Worm (Caenorhabditis elegans): ENCODE measurements around the gene ecps-2.
A peak's percentile ranks its signal among the peaks of the same experiment; 100 is the strongest.

ecps-2 gene

DNA sequence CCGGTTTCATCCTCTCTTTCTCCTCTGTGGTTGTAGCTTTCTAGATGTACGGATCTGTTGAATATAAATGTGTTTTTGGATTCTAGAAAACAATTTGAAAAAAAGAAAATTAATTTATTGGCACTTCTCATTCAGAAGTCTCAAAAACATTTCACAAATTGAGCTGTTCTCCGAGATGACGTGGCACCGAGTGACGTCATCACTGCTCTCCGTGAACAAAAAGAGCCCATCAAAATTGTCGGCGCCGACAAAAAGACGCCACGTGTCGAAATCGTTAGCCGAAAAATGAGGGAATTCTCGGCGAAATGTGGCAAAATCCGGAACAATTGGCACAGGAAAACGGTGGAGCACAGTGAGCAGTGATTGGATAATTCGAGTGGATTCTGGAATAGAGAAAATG lies 21.2 kb upstream of the ecps-2 start:
- TF ChIP-seq ceh-82 (tag; optimal IDR thresholded peaks at IDR 0.05) (no peak), elt-3 (tag; optimal IDR thresholded peaks at IDR 0.05) (no peak), elt-1 (tag; optimal IDR thresholded peaks at IDR 0.05) (no peak), mdl-1 (tag; optimal IDR thresholded peaks at IDR 0.05) (no peak), nhr-76 (tag; optimal IDR thresholded peaks at IDR 0.05) (no peak), unc-62 (GFP tag; optimal IDR thresholded peaks at IDR 0.05) (no peak), egl-27 (tag; optimal IDR thresholded peaks at IDR 0.05) (no peak), nhr-67 (tag; optimal IDR thresholded peaks at IDR 0.05) (no peak), daf-12 (tag; optimal IDR thresholded peaks at IDR 0.05) (no peak), nhr-43 (tag; optimal IDR thresholded peaks at IDR 0.05; ENCODE audit: poor library complexity, severe bottlenecking) (no peak)

DNA sequence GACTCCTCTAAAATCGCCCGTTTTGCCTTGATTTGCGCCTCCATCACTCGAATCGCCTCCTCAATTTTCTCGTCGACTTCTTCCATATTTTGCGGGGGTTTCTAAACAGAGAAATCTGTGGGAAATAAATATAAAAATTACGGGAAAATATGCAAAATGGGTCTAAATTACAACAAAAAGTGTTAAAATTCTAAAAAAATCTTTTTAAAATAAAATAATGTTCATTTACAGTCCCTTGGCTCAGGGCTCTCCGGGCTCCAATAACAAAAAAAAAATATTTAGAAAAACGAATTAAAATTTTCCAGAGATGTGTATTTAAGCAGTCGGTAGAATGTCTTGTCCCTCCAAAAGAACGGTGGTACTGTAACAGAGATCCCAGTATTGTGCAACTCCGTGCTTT lies 19.0 kb upstream of the ecps-2 start, which contains the start of gene M03C11.6:
Gene M03C11.6, minus strand, starts transcription at position 101 of the 400 bp plus-strand sequence.
- TF ChIP-seq ceh-28 (tag; optimal IDR thresholded peaks at IDR 0.05) (no peak), fkh-2 (tag; optimal IDR thresholded peaks at IDR 0.05) (no peak), skn-1 (tag; optimal IDR thresholded peaks at IDR 0.05) (no peak), nfya-1 (tag; optimal IDR thresholded peaks at IDR 0.05; ENCODE audit: insufficient read depth) (no peak), unc-39 (tag; optimal IDR thresholded peaks at IDR 0.05) (no peak), daf-12 (tag; optimal IDR thresholded peaks at IDR 0.05) (no peak), nhr-43 (tag; optimal IDR thresholded peaks at IDR 0.05; ENCODE audit: poor library complexity, severe bottlenecking) (no peak), lin-15B (tag; optimal IDR thresholded peaks at IDR 0.05) (no peak), nhr-23 (tag; optimal IDR thresholded peaks at IDR 0.05) (no peak), fkh-10 (GFP tag; optimal IDR thresholded peaks at IDR 0.05) (no peak), ceh-82 (tag; optimal IDR thresholded peaks at IDR 0.05) (no peak), nhr-77 (tag; optimal IDR thresholded peaks at IDR 0.05) (no peak), elt-2 (tag; optimal IDR thresholded peaks at IDR 0.05) (no peak), tbx-2 (tag; optimal IDR thresholded peaks at IDR 0.05) (no peak), elt-3 (tag; optimal IDR thresholded peaks at IDR 0.05) (no peak), lsy-12 (tag; optimal IDR thresholded peaks at IDR 0.05) (no peak), nhr-28 (tag; optimal IDR thresholded peaks at IDR 0.05) (no peak)

DNA sequence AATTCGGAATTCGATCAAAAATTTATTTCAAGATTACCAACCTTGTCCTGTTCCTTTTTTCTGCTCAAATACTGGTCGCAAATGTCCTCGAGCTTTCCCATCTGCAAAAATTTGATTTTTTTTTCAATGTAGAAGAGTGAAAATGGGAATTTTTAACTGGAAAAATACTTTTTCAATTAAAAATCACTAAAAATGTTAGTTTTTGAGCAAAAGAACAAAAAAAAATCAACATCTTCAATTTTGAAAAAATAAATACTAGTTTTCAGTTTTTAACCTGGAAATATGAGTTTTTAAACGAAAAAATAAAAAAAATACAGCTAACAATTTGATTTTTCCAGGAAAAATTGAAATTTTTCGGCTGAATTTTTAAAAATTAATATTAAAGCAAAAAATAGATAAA lies 15.0 kb upstream of the ecps-2 start, which contains the start of gene prp-3:
Gene prp-3, minus strand, starts transcription at position 101 of the 400 bp plus-strand sequence.
- TF ChIP-seq fkh-2 (tag; optimal IDR thresholded peaks at IDR 0.05) = no peak
- no peak for TF ChIP-seq nhr-23 (tag; optimal IDR thresholded peaks at IDR 0.05)
- TF ChIP-seq nfya-1 (tag; optimal IDR thresholded peaks at IDR 0.05; ENCODE audit: insufficient read depth) = no peak
- no peak for TF ChIP-seq nhr-67 (tag; optimal IDR thresholded peaks at IDR 0.05)
- no peak for TF ChIP-seq R02D3.7 (tag; optimal IDR thresholded peaks at IDR 0.05)
- TF ChIP-seq nhr-76 (tag; optimal IDR thresholded peaks at IDR 0.05) = no peak
- no peak for TF ChIP-seq ceh-9 (tag; optimal IDR thresholded peaks at IDR 0.05)
- TF ChIP-seq pha-4 (tag; optimal IDR thresholded peaks at IDR 0.05) = no peak

DNA sequence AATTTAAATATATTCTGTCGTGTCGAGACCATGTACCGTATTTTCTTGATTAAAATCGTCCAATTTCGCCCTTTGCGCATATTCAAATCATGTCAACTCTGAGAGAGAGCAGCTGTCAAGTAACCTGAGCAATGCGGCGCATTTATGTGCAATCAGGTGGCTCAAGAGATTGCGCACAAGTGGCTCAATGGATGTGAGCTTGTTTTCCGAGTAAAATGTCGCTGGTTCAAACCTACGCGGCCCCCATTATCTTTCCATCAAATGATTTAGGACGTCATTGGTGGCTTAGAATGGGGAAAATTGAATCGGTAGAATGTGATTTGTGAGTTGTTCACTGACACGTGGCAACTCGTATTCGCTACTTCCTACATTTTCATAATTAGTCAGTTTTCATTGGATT lies 10.8 kb upstream of the ecps-2 start:
- TF ChIP-seq aly-2 (tag; optimal IDR thresholded peaks at IDR 0.05) (no peak), pha-4 (tag; optimal IDR thresholded peaks at IDR 0.05) (no peak), lin-39 (tag; optimal IDR thresholded peaks at IDR 0.05) (peak; percentile 90), nfya-1 (tag; optimal IDR thresholded peaks at IDR 0.05; ENCODE audit: insufficient read depth) (peak; percentile 33), lin-15B (tag; optimal IDR thresholded peaks at IDR 0.05) (peak; percentile 12)

DNA sequence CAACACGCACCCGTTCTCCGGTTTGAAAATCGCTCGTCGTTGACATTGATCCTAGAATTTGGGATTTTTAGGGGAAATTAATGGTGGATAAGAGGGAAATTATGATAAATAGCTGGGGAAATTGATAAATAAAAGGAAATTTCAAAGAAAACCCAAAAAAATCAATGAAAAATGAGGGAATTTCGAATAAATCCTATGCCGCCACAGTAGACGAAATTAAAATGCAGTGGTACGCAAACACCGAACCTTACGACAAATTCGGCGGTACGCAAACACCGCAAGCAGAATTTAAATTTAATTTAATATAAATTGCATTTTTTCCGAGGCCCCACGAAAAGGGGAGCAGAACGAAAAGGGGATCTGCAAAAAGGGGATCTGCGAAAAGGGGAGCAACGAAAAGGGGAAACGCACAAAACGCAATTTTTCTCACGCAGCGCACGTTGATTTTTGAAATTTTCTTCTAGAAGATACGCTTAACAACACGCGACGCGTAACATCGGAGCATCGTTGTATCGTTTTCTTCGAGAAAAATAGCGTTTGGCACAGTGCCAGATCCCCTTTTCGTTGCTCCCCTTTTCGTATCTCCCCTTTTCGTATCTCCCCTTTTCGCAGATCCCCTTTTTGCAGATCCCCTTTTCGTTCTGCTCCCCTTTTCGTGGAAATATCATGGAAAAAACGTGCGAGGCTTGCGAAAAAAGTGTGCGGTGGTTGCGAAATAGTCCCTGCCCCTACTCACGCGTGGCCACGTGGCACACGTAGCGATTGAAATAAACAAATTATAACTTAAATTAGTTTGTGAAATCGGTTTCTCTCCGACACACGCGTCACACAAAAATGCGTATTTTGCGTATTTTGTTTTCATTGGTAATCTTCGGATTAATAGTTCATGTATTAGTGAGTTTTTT lies 6.7 kb upstream of the ecps-2 start, which contains the start of the genes smrd-1 and enu-3.1:
Gene smrd-1, minus strand, starts transcription at position 51 of the 905 bp plus-strand sequence.
Gene enu-3.1, plus strand, starts transcription at position 339 of the 905 bp plus-strand sequence.
- TF ChIP-seq hmg-11 (tag; optimal IDR thresholded peaks at IDR 0.05) = peak; percentile 22
- peak; percentile 0 for TF ChIP-seq pqm-1 (tag; optimal IDR thresholded peaks at IDR 0.05)
- peak; percentile 78 for TF ChIP-seq lin-15B (tag; optimal IDR thresholded peaks at IDR 0.05)
- peak; percentile 67 for TF ChIP-seq nfya-1 (tag; optimal IDR thresholded peaks at IDR 0.05; ENCODE audit: insufficient read depth)
- TF ChIP-seq nhr-23 (tag; optimal IDR thresholded peaks at IDR 0.05) = peak; percentile 2
- TF ChIP-seq nhr-43 (tag; optimal IDR thresholded peaks at IDR 0.05; ENCODE audit: poor library complexity, severe bottlenecking) = peak; percentile 30
- peak; percentile 5 for TF ChIP-seq pha-4 (tag; optimal IDR thresholded peaks at IDR 0.05)
- TF ChIP-seq tbx-2 (tag; optimal IDR thresholded peaks at IDR 0.05) = peak; percentile 2
- TF ChIP-seq lin-39 (tag; optimal IDR thresholded peaks at IDR 0.05) = peak; percentile 29
- TF ChIP-seq fkh-10 (GFP tag; optimal IDR thresholded peaks at IDR 0.05) = peak; percentile 29
